Worm (Caenorhabditis elegans) whole organism, late embryonic: Measurements from ENCODE around the gene F46F5.8.
"Not testable (repeated sequence)": the region's sequence is repeated elsewhere in the genome, so short reads cannot be mapped to it uniquely, and the experiment has no call there.

ENCODE experiments used
- C08G9.2 ChIP-seq: sonication (generic microtip); optimal IDR thresholded peaks from 2 replicates; lab custom pipeline; 2016; ENCODE audit warnings: mild to moderate bottlenecking, missing genetic modification characterization, moderate library complexity, missing compliant biosample characterization
- C38D4.7 ChIP-seq: fragments of 200-800 bp; sonication (Bioruptor generic); optimal IDR thresholded peaks from 2 replicates; lab custom pipeline; 2018; ENCODE audit warnings: mild to moderate bottlenecking, missing genetic modification characterization, moderate library complexity, missing compliant biosample characterization
- K02D7.2 ChIP-seq: sonication (generic microtip); optimal IDR thresholded peaks from 2 replicates; lab custom pipeline; 2017; ENCODE audit warnings: mild to moderate bottlenecking, missing genetic modification characterization, missing compliant biosample characterization
- K09A11.1 ChIP-seq: sonication (generic microtip); optimal IDR thresholded peaks from 2 replicates; lab custom pipeline; 2017; ENCODE audit warnings: antibody characterized with exemption, mild to moderate bottlenecking, missing genetic modification characterization, missing compliant biosample characterization; ENCODE audit not compliant: insufficient read depth
- ama-1 ChIP-seq: fragments of 150-350 bp; optimal IDR thresholded peaks from 2 replicates; lab custom pipeline; 2014
- ceh-14 ChIP-seq: sonication (generic microtip); optimal IDR thresholded peaks from 2 replicates; lab custom pipeline; 2016; ENCODE audit warnings: missing genotype, missing genetic modification characterization, missing compliant biosample characterization
- ceh-2 ChIP-seq: sonication (generic microtip); optimal IDR thresholded peaks from 2 replicates; lab custom pipeline; 2016; ENCODE audit warnings: missing genotype, missing genetic modification characterization, missing compliant biosample characterization
- ceh-22 ChIP-seq: sonication (generic microtip); optimal IDR thresholded peaks from 2 replicates; lab custom pipeline; 2017; ENCODE audit warnings: missing biosample characterization, missing genetic modification characterization
- ceh-24 ChIP-seq: sonication (generic microtip); optimal IDR thresholded peaks from 2 replicates; lab custom pipeline; 2016; ENCODE audit warnings: mild to moderate bottlenecking, missing genetic modification characterization, missing compliant biosample characterization
- ceh-31 ChIP-seq: sonication (generic microtip); optimal IDR thresholded peaks from 2 replicates; lab custom pipeline; 2016; ENCODE audit warnings: missing genetic modification characterization, missing compliant biosample characterization
- ceh-34 ChIP-seq: sonication (generic microtip); optimal IDR thresholded peaks from 2 replicates; lab custom pipeline; 2016; ENCODE audit warnings: mild to moderate bottlenecking, missing genetic modification characterization, missing compliant biosample characterization
- che-1 ChIP-seq: sonication (generic microtip); optimal IDR thresholded peaks from 2 replicates; lab custom pipeline; 2016; ENCODE audit warnings: mild to moderate bottlenecking, missing genetic modification characterization, missing compliant biosample characterization
- dve-1 ChIP-seq: sonication (generic microtip); optimal IDR thresholded peaks from 2 replicates; lab custom pipeline; 2017; ENCODE audit warnings: antibody characterized with exemption, mild to moderate bottlenecking, missing genetic modification characterization, missing compliant biosample characterization
- elt-2 ChIP-seq: sonication (generic microtip); optimal IDR thresholded peaks from 2 replicates; lab custom pipeline; 2016; ENCODE audit warnings: missing genetic modification reagents, missing genetic modification characterization, missing compliant biosample characterization
- elt-4 ChIP-seq: sonication (generic microtip); optimal IDR thresholded peaks from 2 replicates; lab custom pipeline; 2016; ENCODE audit warnings: missing genetic modification characterization, missing compliant biosample characterization
- ets-4 ChIP-seq: sonication (generic microtip); optimal IDR thresholded peaks from 2 replicates; lab custom pipeline; 2016; ENCODE audit warnings: missing genetic modification characterization, missing compliant biosample characterization
- eyg-1 ChIP-seq: sonication (generic microtip); optimal IDR thresholded peaks from 2 replicates; lab custom pipeline; 2016; ENCODE audit warnings: missing genotype, missing genetic modification characterization, missing compliant biosample characterization
- fax-1 ChIP-seq: sonication (generic microtip); optimal IDR thresholded peaks from 2 replicates; lab custom pipeline; 2016; ENCODE audit warnings: missing genotype, missing genetic modification characterization, missing compliant biosample characterization
- fkh-10 ChIP-seq: fragments of 150-350 bp; optimal IDR thresholded peaks from 2 replicates; lab custom pipeline; 2014; ENCODE audit warnings: missing biosample characterization, missing genetic modification reagents, missing genetic modification characterization
- gmeb-2 ChIP-seq: sonication (generic microtip); optimal IDR thresholded peaks from 2 replicates; lab custom pipeline; 2016; ENCODE audit warnings: missing genetic modification characterization, inconsistent platforms, missing compliant biosample characterization
- hlh-13 ChIP-seq: fragments of 200-800 bp; sonication (Bioruptor generic); optimal IDR thresholded peaks from 2 replicates; lab custom pipeline; 2018; ENCODE audit warnings: mild to moderate bottlenecking, missing genetic modification characterization, missing compliant biosample characterization
- hlh-6 ChIP-seq: sonication (generic microtip); optimal IDR thresholded peaks from 2 replicates; lab custom pipeline; 2016; ENCODE audit warnings: missing genotype, missing genetic modification characterization, missing compliant biosample characterization
- lim-6 ChIP-seq: sonication (generic microtip); optimal IDR thresholded peaks from 2 replicates; lab custom pipeline; 2016; ENCODE audit warnings: missing genetic modification characterization, missing compliant biosample characterization
- mec-3 ChIP-seq: sonication (generic microtip); optimal IDR thresholded peaks from 2 replicates; lab custom pipeline; 2016; ENCODE audit warnings: borderline replicate concordance, missing genetic modification characterization, missing compliant biosample characterization
- nhr-11 ChIP-seq: fragments of 150-350 bp; optimal IDR thresholded peaks from 2 replicates; lab custom pipeline; 2014; ENCODE audit warnings: missing biosample characterization, missing genetic modification characterization
- pag-3 ChIP-seq: sonication (generic microtip); optimal IDR thresholded peaks from 2 replicates; lab custom pipeline; 2016; ENCODE audit warnings: missing compliant biosample characterization, missing genetic modification characterization, borderline replicate concordance
- pax-1 ChIP-seq: fragments of 150-350 bp; optimal IDR thresholded peaks from 2 replicates; lab custom pipeline; 2014; ENCODE audit warnings: missing biosample characterization, missing genetic modification characterization
- pha-2 ChIP-seq: sonication (generic microtip); optimal IDR thresholded peaks from 2 replicates; lab custom pipeline; 2017; ENCODE audit warnings: mild to moderate bottlenecking, missing genetic modification characterization, missing compliant biosample characterization
- pha-4 ChIP-seq: fragments of 150-350 bp; optimal IDR thresholded peaks from 2 replicates; lab custom pipeline; 2018; ENCODE audit warnings: missing biosample characterization, missing genetic modification reagents, missing genetic modification characterization
- pros-1 ChIP-seq: fragments of 150-350 bp; optimal IDR thresholded peaks from 2 replicates; lab custom pipeline; 2014; ENCODE audit warnings: missing biosample characterization, missing genetic modification reagents, missing genetic modification characterization
- rnt-1 ChIP-seq: sonication (generic microtip); optimal IDR thresholded peaks from 2 replicates; lab custom pipeline; 2016; ENCODE audit warnings: missing genetic modification characterization, missing compliant biosample characterization
- sdc-2 ChIP-seq: sonication (generic microtip); optimal IDR thresholded peaks from 2 replicates; lab custom pipeline; 2016; ENCODE audit warnings: missing genotype, missing genetic modification characterization, missing compliant biosample characterization
- sox-4 ChIP-seq: sonication (generic microtip); optimal IDR thresholded peaks from 2 replicates; lab custom pipeline; 2017; ENCODE audit warnings: mild to moderate bottlenecking, missing genetic modification characterization, inconsistent platforms, missing compliant biosample characterization
- syd-9 ChIP-seq: sonication (generic microtip); optimal IDR thresholded peaks from 2 replicates; lab custom pipeline; 2016; ENCODE audit warnings: mild to moderate bottlenecking, missing genetic modification characterization, moderate library complexity, missing compliant biosample characterization
- tbx-7 ChIP-seq: sonication (generic microtip); optimal IDR thresholded peaks from 2 replicates; lab custom pipeline; 2016; ENCODE audit warnings: missing genotype, missing genetic modification characterization, missing compliant biosample characterization
- unc-42 ChIP-seq: sonication (generic microtip); optimal IDR thresholded peaks from 2 replicates; lab custom pipeline; 2016; ENCODE audit warnings: missing genotype, missing genetic modification characterization, missing compliant biosample characterization
- unc-55 ChIP-seq: sonication (generic microtip); optimal IDR thresholded peaks from 2 replicates; lab custom pipeline; 2017; ENCODE audit warnings: missing biosample characterization, missing genetic modification reagents, missing genetic modification characterization
- unc-86 ChIP-seq: sonication (generic microtip); optimal IDR thresholded peaks from 2 replicates; lab custom pipeline; 2016; ENCODE audit warnings: missing genetic modification characterization, missing compliant biosample characterization
- ztf-16 ChIP-seq: sonication (generic microtip); optimal IDR thresholded peaks from 2 replicates; lab custom pipeline; 2017; ENCODE audit warnings: missing genetic modification characterization, missing compliant biosample characterization

The F46F5.8 gene

ce11 chrII:825521-825920 is 4.1 kb upstream of the F46F5.8 start, which contains the start of gene F28A10.1:
F28A10.1 (plus strand) TSS chrII:825821.
- TF ChIP-seq rnt-1: no peak
- no peak for TF ChIP-seq eyg-1 (tag; lab: Kevin White, UChicago)
- TF ChIP-seq nhr-11 (tag; lab: Kevin White, UChicago): no peak
- TF ChIP-seq ztf-16 (tag; lab: Kevin White, UChicago): no peak
- no peak for TF ChIP-seq unc-42 (tag; lab: Kevin White, UChicago)
- TF ChIP-seq hlh-6: no peak
- TF ChIP-seq pros-1: no peak
- no peak for TF ChIP-seq ceh-2 (tag; lab: Kevin White, UChicago)
- TF ChIP-seq ceh-24 (tag; lab: Kevin White, UChicago): no peak
- TF ChIP-seq pax-1: no peak

ce11 chrII:823529-823928 is 2.1 kb upstream of the F46F5.8 start, which contains the start of gene F46F5.10:
F46F5.10 (plus strand) TSS chrII:823829.
- TF ChIP-seq ama-1 (no peak), C38D4.7 (no peak), hlh-13 (GFP tag; lab: Kevin White, UChicago) (no peak), unc-42 (tag; lab: Kevin White, UChicago) (no peak), mec-3 (tag; lab: Kevin White, UChicago) (no peak), ceh-34 (no peak), unc-55 (GFP tag; lab: Kevin White, UChicago) (no peak), dve-1 (no peak), che-1 (tag; lab: Kevin White, UChicago) (no peak), gmeb-2 (tag; lab: Kevin White, UChicago) (no peak), syd-9 (tag; lab: Kevin White, UChicago) (no peak), K02D7.2 (tag; lab: Kevin White, UChicago) (no peak), ceh-14 (tag; lab: Kevin White, UChicago) (no peak), pha-4 (no peak), ceh-31 (no peak), pha-2 (no peak), fkh-10 (no peak), fax-1 (tag; lab: Kevin White, UChicago) (no peak), ceh-22 (no peak)

ce11 chrII:822730-823129 is 1.3 kb upstream of the F46F5.8 start, which contains the start of gene msrp-4:
msrp-4 (minus strand) TSS chrII:822830.
- not testable (repeated sequence) for TF ChIP-seq K09A11.1 (tag; lab: Kevin White, UChicago); ceh-31; sox-4

- no peak for TF ChIP-seq ama-1
- no peak for TF ChIP-seq unc-55 (GFP tag; lab: Kevin White, UChicago)
- TF ChIP-seq unc-86 (tag; lab: Kevin White, UChicago): no peak
- no peak for TF ChIP-seq lim-6 (tag; lab: Kevin White, UChicago)
- TF ChIP-seq dve-1: no peak
- TF ChIP-seq C08G9.2: no peak
- no peak for TF ChIP-seq ets-4 (tag; lab: Kevin White, UChicago)
- TF ChIP-seq elt-4 (tag; lab: Kevin White, UChicago): no peak
- TF ChIP-seq elt-2: no peak
- TF ChIP-seq pag-3 (tag; lab: Kevin White, UChicago): no peak
- TF ChIP-seq tbx-7 (tag; lab: Kevin White, UChicago): no peak
- TF ChIP-seq sdc-2 (tag; lab: Kevin White, UChicago): no peak
- no peak for TF ChIP-seq unc-42 (tag; lab: Kevin White, UChicago)
Measured at ce11 chrII:820519-820918, 895 bp downstream of the F46F5.8 start, which contains the start of gene F46F5.7. F46F5.7 (minus strand) TSS chrII:820619.
